Fruit fly (Drosophila melanogaster): ENCODE data around the gene CG18273.

DNA sequence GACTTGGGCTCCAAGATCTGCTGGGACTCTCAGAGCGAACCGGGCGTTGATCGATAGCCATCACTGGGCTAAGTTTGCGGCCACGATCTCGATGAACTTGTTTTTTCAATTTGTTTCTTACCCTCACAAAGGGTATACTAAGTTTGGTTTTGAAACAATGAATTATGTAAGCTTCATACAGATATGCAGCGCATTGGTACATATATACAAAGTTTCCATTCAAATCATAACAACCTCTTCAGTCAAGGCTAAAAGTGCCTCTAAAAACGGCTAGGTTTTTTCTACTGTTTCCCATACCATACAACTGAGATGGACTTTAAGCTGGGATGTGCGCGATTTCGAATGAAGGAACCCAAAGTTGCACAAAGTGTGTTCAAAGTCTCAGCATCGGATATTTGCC is 46.1 kb downstream of the CG18273 start:
- no peak for TF ChIP-seq EcR (GFP tag; optimal IDR thresholded peaks at IDR 0.05)
- no peak for TF ChIP-seq CG15710 (tag; optimal IDR thresholded peaks at IDR 0.05)
- TF ChIP-seq Ets98B (GFP tag; IDR thresholded peaks at IDR 0.05): no peak
- TF ChIP-seq Pif1B (GFP tag; optimal IDR thresholded peaks at IDR 0.05): no peak
- TF ChIP-seq CG9948 (tag; optimal IDR thresholded peaks at IDR 0.05): no peak
- TF ChIP-seq CG8301 (tag; optimal IDR thresholded peaks at IDR 0.05): no peak
- TF ChIP-seq CG17806 (tag; optimal IDR thresholded peaks at IDR 0.05): no peak
- TF ChIP-seq fd96Ca (GFP tag; IDR thresholded peaks at IDR 0.05): no peak

Measured in whole organism, pupa.